Worm (Caenorhabditis elegans) whole organism, young adult: Measurements from ENCODE around the gene Y51B9A.5.

Experiments
- him-1 ChIP-seq: sonication (generic microtip); optimal IDR thresholded peaks from 2 replicates; lab custom pipeline; 2016; ENCODE audit warnings: missing genotype, missing genetic modification reagents, missing genetic modification characterization, missing compliant biosample characterization
- let-607 ChIP-seq, 2 experiments: fragments of 200-800 bp in 1 of 2; sonication (Bioruptor generic) in 1 of 2; sonication (generic microtip) in 1 of 2; optimal IDR thresholded peaks; 2 replicates each; lab custom pipeline; 2016 to 2018; ENCODE audit warnings: mild to moderate bottlenecking in 2 of 2, missing compliant biosample characterization in 2 of 2, missing genetic modification characterization in 2 of 2, moderate library complexity in 2 of 2, missing genotype in 1 of 2
- madf-6 ChIP-seq: fragments of 200-800 bp; sonication (Bioruptor generic); IDR thresholded peaks from 2 replicates; pipeline ENCODE4 v1.3.6; 2022; ENCODE audit warnings: missing genetic modification reagents, missing genetic modification characterization, missing compliant biosample characterization
- zfh-2 ChIP-seq: fragments of 200-800 bp; sonication (Bioruptor generic); conservative IDR thresholded peaks from 2 replicates; pipeline ENCODE4 v1.3.6; 2022; ENCODE audit warnings: missing genetic modification reagents, missing genetic modification characterization, missing compliant biosample characterization

ce11 chrII:9443522-9443921 is 39.6 kb downstream of the Y51B9A.5 start, which contains the start of gene chil-15:
- TF ChIP-seq zfh-2 (GFP tag; lab: Robert Waterston, UW) = no peak
- TF ChIP-seq him-1 = no peak
- TF ChIP-seq let-607 (tag; optimal IDR thresholded peaks at IDR 0.05; lab: Kevin White, UChicago) = no peak
- TF ChIP-seq madf-6 (GFP tag; lab: Robert Waterston, UW) = no peak
